Fruit fly (Drosophila melanogaster): ENCODE measurements around the gene CG14556.

The CG14556 gene

dm6 chr3R:26081380-26081991 lies 45.0 kb upstream of the CG14556 start (continued):
- TF ChIP-seq fd3F (GFP tag; optimal IDR thresholded peaks at IDR 0.05): no peak
- TF ChIP-seq CG7372 (GFP tag; IDR thresholded peaks at IDR 0.05): 0 out of 2 replicates have a peak, but pooled peaks have one; percentile 8
- no peak for TF ChIP-seq CG9797 (GFP tag; optimal IDR thresholded peaks at IDR 0.05)
- no peak for TF ChIP-seq HLHmδ (GFP tag; optimal IDR thresholded peaks at IDR 0.05)
- no peak for TF ChIP-seq cato (GFP tag; optimal IDR thresholded peaks at IDR 0.05; ENCODE audit: borderline replicate concordance)
- no peak for TF ChIP-seq Nf-YA (GFP tag; IDR thresholded peaks at IDR 0.05)
- no peak for TF ChIP-seq CG16813 (GFP tag; IDR thresholded peaks at IDR 0.05; ENCODE audit: partially characterized antibody)
- TF ChIP-seq croc (GFP tag; conservative IDR thresholded peaks at IDR 0.05): peak; percentile 52; the same call in 2 of the 3 replicates
- no peak for TF ChIP-seq Hand (GFP tag; optimal IDR thresholded peaks at IDR 0.05)
- no peak for TF ChIP-seq Camta (GFP tag; optimal IDR thresholded peaks at IDR 0.05)
- no peak for TF ChIP-seq Hsf (GFP tag; optimal IDR thresholded peaks at IDR 0.05)
- peak; percentile 48 for TF ChIP-seq Rx (GFP tag; IDR thresholded peaks at IDR 0.05)
- no peak for TF ChIP-seq Ets97D (GFP tag; optimal IDR thresholded peaks at IDR 0.05)
- TF ChIP-seq CG2678 (tag; optimal IDR thresholded peaks at IDR 0.05): no peak
- TF ChIP-seq bab2 (GFP tag; optimal IDR thresholded peaks at IDR 0.05): peak; percentile 9
- peak; percentile 90 for TF ChIP-seq sens (GFP tag)
- 0 out of 2 replicates have a peak, but pooled peaks have one; percentile 14 for TF ChIP-seq Rfx (GFP tag; IDR thresholded peaks at IDR 0.05)
- TF ChIP-seq vvl (GFP tag; IDR thresholded peaks at IDR 0.05): peak; percentile 95
- no peak for TF ChIP-seq CG4707 (GFP tag; optimal IDR thresholded peaks at IDR 0.05)
- no peak for TF ChIP-seq hkb (optimal IDR thresholded peaks at IDR 0.05)
- TF ChIP-seq hkb (GFP tag; IDR thresholded peaks at IDR 0.05): no peak; the same call in 1 of the 2 replicates
- no peak for TF ChIP-seq gcm2 (GFP tag; optimal IDR thresholded peaks at IDR 0.05)
- no peak for TF ChIP-seq pho (GFP tag; optimal IDR thresholded peaks at IDR 0.05)
- TF ChIP-seq cg (GFP tag; optimal IDR thresholded peaks at IDR 0.05): no peak
- peak; percentile 20 for TF ChIP-seq CG10654 (GFP tag; optimal IDR thresholded peaks at IDR 0.05)
- TF ChIP-seq Aef1 (GFP tag; IDR thresholded peaks at IDR 0.05): no peak
- peak; percentile 24 for TF ChIP-seq CG10209 (GFP tag; optimal IDR thresholded peaks at IDR 0.05)
- no peak for TF ChIP-seq HmgZ (tag; optimal IDR thresholded peaks at IDR 0.05)
- peak; percentile 2 for TF ChIP-seq Bdp1 (GFP tag; optimal IDR thresholded peaks at IDR 0.05)
- TF ChIP-seq nerfin-2 (GFP tag; IDR thresholded peaks at IDR 0.05; ENCODE audit: partially characterized antibody): no peak
- TF ChIP-seq D19B (GFP tag; optimal IDR thresholded peaks at IDR 0.05): no peak
- peak; percentile 64 for TF ChIP-seq Oli (tag; optimal IDR thresholded peaks at IDR 0.05)
- TF ChIP-seq kay (GFP tag; optimal IDR thresholded peaks at IDR 0.05): peak; percentile 53
- TF ChIP-seq CG2199 (GFP tag; IDR thresholded peaks at IDR 0.05): no peak
- no peak for TF ChIP-seq repo (GFP tag; optimal IDR thresholded peaks at IDR 0.05)
- TF ChIP-seq Optix (GFP tag; IDR thresholded peaks at IDR 0.05): no peak
- no peak for TF ChIP-seq CG11456 (GFP tag; IDR thresholded peaks at IDR 0.05)
- peak; percentile 39; the same call in 1 of the 2 replicates for TF ChIP-seq Ada2b (GFP tag; IDR thresholded peaks at IDR 0.05)
- peak; percentile 37 for TF ChIP-seq zen (tag; optimal IDR thresholded peaks at IDR 0.05)
- no peak for TF ChIP-seq Sry-β (GFP tag; optimal IDR thresholded peaks at IDR 0.05)
- TF ChIP-seq CG10565 (GFP tag; optimal IDR thresholded peaks at IDR 0.05): no peak
- no peak for TF ChIP-seq CTCF (GFP tag; optimal IDR thresholded peaks at IDR 0.05)
- no peak for TF ChIP-seq Hmx (GFP tag; optimal IDR thresholded peaks at IDR 0.05)
- peak; percentile 23 for TF ChIP-seq CG33557 (GFP tag; optimal IDR thresholded peaks at IDR 0.05)
- no peak for TF ChIP-seq CG10321 (GFP tag; IDR thresholded peaks at IDR 0.05)
- TF ChIP-seq CG12299 (tag; optimal IDR thresholded peaks at IDR 0.05): no peak
- no peak for TF ChIP-seq BEAF-32 (GFP tag; optimal IDR thresholded peaks at IDR 0.05)
- TF ChIP-seq stwl (tag; optimal IDR thresholded peaks at IDR 0.05): peak; percentile 30
- peak in 1 of 2 experiments; percentile 53 for TF ChIP-seq Hr51 (GFP tag; optimal IDR thresholded peaks at IDR 0.05)
- peak; percentile 71 for TF ChIP-seq unpg (GFP tag; optimal IDR thresholded peaks at IDR 0.05)
- no peak for TF ChIP-seq sr (GFP tag; IDR thresholded peaks at IDR 0.05)

All from whole organism, embryonic.